Fruit fly (Drosophila melanogaster) whole organism, embryonic: ENCODE measurements around the gene CG33158.

Experiments used
- Antp ChIP-seq: fragments of 200-800 bp; sonication (Bioruptor generic); optimal IDR thresholded peaks from 3 replicates; lab custom pipeline; 2016; ENCODE audit warnings: missing biosample characterization, missing genetic modification characterization
- CG1024 ChIP-seq: fragments of 200-800 bp; sonication (Bioruptor generic); IDR thresholded peaks from 2 replicates; pipeline ENCODE4 v1.3.6; 2022; ENCODE audit warnings: missing biosample characterization, missing genetic modification characterization
- CG10431 ChIP-seq: fragments of 200-800 bp; sonication (Bioruptor generic); optimal IDR thresholded peaks from 3 replicates; lab custom pipeline; 2018; ENCODE audit warnings: missing biosample characterization, mild to moderate bottlenecking, missing genetic modification characterization
- CG10959 ChIP-seq: fragments of 200-800 bp; sonication (Bioruptor generic); IDR thresholded peaks from 2 replicates; pipeline ENCODE4 v1.3.6; 2022; ENCODE audit warnings: missing biosample characterization, missing genetic modification characterization
- CG14014 ChIP-seq: fragments of 200-800 bp; sonication (Bioruptor generic); IDR thresholded peaks from 2 replicates; pipeline ENCODE4 v1.3.6; 2022; ENCODE audit warnings: missing biosample characterization, missing genetic modification characterization
- CG2120 ChIP-seq: fragments of 200-800 bp; sonication (Bioruptor generic); optimal IDR thresholded peaks from 3 replicates; lab custom pipeline; 2016; ENCODE audit warnings: missing biosample characterization, missing genetic modification characterization
- CG2678 ChIP-seq: fragments of 200-800 bp; sonication (Bioruptor generic); optimal IDR thresholded peaks from 3 replicates; lab custom pipeline; 2019; ENCODE audit warnings: missing biosample characterization, mild to moderate bottlenecking, missing genetic modification characterization, moderate library complexity
- CG2889 ChIP-seq: fragments of 200-800 bp; sonication (Bioruptor generic); IDR thresholded peaks from 3 replicates; pipeline ENCODE4 v1.3.6; 2022; ENCODE audit warnings: missing biosample characterization, missing genetic modification characterization
- CG30020 ChIP-seq: fragments of 200-800 bp; optimal IDR thresholded peaks from 2 replicates; lab custom pipeline; 2019; ENCODE audit warnings: missing biosample characterization, mild to moderate bottlenecking, missing genetic modification characterization, moderate library complexity
- CG31441 ChIP-seq: fragments of 200-800 bp; sonication (Bioruptor generic); IDR thresholded peaks from 2 replicates; pipeline ENCODE4 v1.3.6; 2022; ENCODE audit warnings: missing biosample characterization, missing genetic modification characterization
- CG33557 ChIP-seq: fragments of 200-800 bp; sonication (Bioruptor generic); optimal IDR thresholded peaks from 2 replicates; lab custom pipeline; 2019; ENCODE audit warnings: missing biosample characterization, mild to moderate bottlenecking, missing genetic modification characterization, moderate library complexity
- CG3407 ChIP-seq: fragments of 200-800 bp; sonication (Bioruptor generic); optimal IDR thresholded peaks from 2 replicates; lab custom pipeline; 2018; ENCODE audit warnings: missing biosample characterization, mild to moderate bottlenecking, missing genetic modification characterization
- CG3726 ChIP-seq: fragments of 200-800 bp; sonication (Bioruptor generic); IDR thresholded peaks from 3 replicates; pipeline ENCODE4, ENCODE4 v1.3.6; 2022; ENCODE audit warnings: missing biosample characterization, missing genetic modification characterization
- CG3995 ChIP-seq: fragments of 200-800 bp; sonication (Bioruptor generic); optimal IDR thresholded peaks from 3 replicates; lab custom pipeline; 2016; ENCODE audit warnings: missing biosample characterization, missing genetic modification characterization
- CG4282 ChIP-seq: fragments of 200-800 bp; sonication (Bioruptor generic); optimal IDR thresholded peaks from 2 replicates; lab custom pipeline; 2016; ENCODE audit warnings: missing biosample characterization, missing genetic modification characterization
- CG4424 ChIP-seq: fragments of 200-800 bp; sonication (Bioruptor generic); optimal IDR thresholded peaks from 3 replicates; lab custom pipeline; 2016; ENCODE audit warnings: missing biosample characterization, missing genetic modification characterization
- CG7271 ChIP-seq: fragments of 200-800 bp; sonication (Bioruptor generic); optimal IDR thresholded peaks from 2 replicates; lab custom pipeline; 2018; ENCODE audit warnings: missing biosample characterization, mild to moderate bottlenecking, missing genetic modification characterization, moderate library complexity
- CG7786 ChIP-seq: fragments of 200-800 bp; sonication (Bioruptor generic); optimal IDR thresholded peaks from 2 replicates; lab custom pipeline; 2016; ENCODE audit warnings: missing biosample characterization, missing genetic modification characterization
- CG8281 ChIP-seq: fragments of 200-800 bp; sonication (Bioruptor generic); optimal IDR thresholded peaks from 2 replicates; lab custom pipeline; 2018; ENCODE audit warnings: missing biosample characterization, mild to moderate bottlenecking, missing genetic modification characterization, moderate library complexity
- CG8290 ChIP-seq, 3 experiments: fragments of 200-800 bp; sonication (Bioruptor generic); optimal IDR thresholded peaks; 2 replicates each; lab custom pipeline; 2016 to 2019; ENCODE audit warnings: missing biosample characterization in 3 of 3, missing genetic modification characterization in 3 of 3, mild to moderate bottlenecking in 2 of 3, moderate library complexity in 1 of 3
- CG9727 ChIP-seq: fragments of 200-800 bp; sonication (Bioruptor generic); optimal IDR thresholded peaks from 3 replicates; lab custom pipeline; 2017; ENCODE audit warnings: missing biosample characterization, mild to moderate bottlenecking, missing genetic modification characterization
- Dfd ChIP-seq, 2 experiments: fragments of >200 bp; optimal IDR thresholded peaks; 2 replicates each; lab custom pipeline; 2017; ENCODE audit warnings: missing biosample characterization in 2 of 2, missing genetic modification characterization in 2 of 2
- Hmx ChIP-seq: fragments of 200-800 bp; sonication (Bioruptor generic); optimal IDR thresholded peaks from 2 replicates; lab custom pipeline; 2016; ENCODE audit warnings: missing biosample characterization, missing genetic modification characterization
- Jarid2 ChIP-seq: fragments of 200-800 bp; sonication (Bioruptor generic); optimal IDR thresholded peaks from 3 replicates; lab custom pipeline; 2017; ENCODE audit warnings: mild to moderate bottlenecking, missing biosample characterization, missing genetic modification reagents, missing genetic modification characterization
- Mad ChIP-seq: fragments of 200-800 bp; sonication (Bioruptor generic); optimal IDR thresholded peaks from 2 replicates; lab custom pipeline; 2016; ENCODE audit warnings: missing biosample characterization, missing genetic modification characterization
- Meics ChIP-seq: fragments of 200-800 bp; sonication (Bioruptor generic); optimal IDR thresholded peaks from 2 replicates; lab custom pipeline; 2017; ENCODE audit warnings: missing biosample characterization, mild to moderate bottlenecking, missing genetic modification characterization
- Nf-YC ChIP-seq: fragments of 200-800 bp; optimal IDR thresholded peaks from 3 replicates; lab custom pipeline; 2019; ENCODE audit warnings: missing biosample characterization, mild to moderate bottlenecking, missing genetic modification characterization, moderate library complexity
- PHDP ChIP-seq: fragments of 200-800 bp; sonication (Bioruptor generic); optimal IDR thresholded peaks from 3 replicates; lab custom pipeline; 2018; ENCODE audit warnings: missing biosample characterization, mild to moderate bottlenecking, missing genetic modification characterization, moderate library complexity
- Pdp1 ChIP-seq, 2 experiments: fragments of 200-800 bp; sonication (Bioruptor generic); optimal IDR thresholded peaks; 3 replicates each; lab custom pipeline; 2016; ENCODE audit warnings: missing biosample characterization in 2 of 2, missing genetic modification characterization in 2 of 2, mild to moderate bottlenecking in 1 of 2, moderate library complexity in 1 of 2
- Six4 ChIP-seq: fragments of 200-800 bp; sonication (Bioruptor generic); optimal IDR thresholded peaks from 2 replicates; lab custom pipeline; 2016; ENCODE audit warnings: missing biosample characterization, missing genetic modification characterization
- Ssrp ChIP-seq: fragments of 200-800 bp; sonication (Bioruptor generic); optimal IDR thresholded peaks from 2 replicates; lab custom pipeline; 2018; ENCODE audit warnings: missing biosample characterization, mild to moderate bottlenecking, missing genetic modification characterization, moderate library complexity
- Taf1 ChIP-seq: fragments of 200-800 bp; sonication (Bioruptor generic); IDR thresholded peaks from 2 replicates; pipeline ENCODE4 v1.3.6; 2022; ENCODE audit warnings: missing biosample characterization, missing genetic modification characterization
- Trl ChIP-seq, 3 experiments: fragments of >200 bp in 2 of 3; fragments of 200-800 bp in 1 of 3; sonication (Bioruptor generic) in 1 of 3; optimal IDR thresholded peaks; 2 replicates in 1 of 3; 3 replicates in 2 of 3; lab custom pipeline; 2016 to 2017; ENCODE audit warnings: missing biosample characterization in 1 of 3, missing genetic modification characterization in 1 of 3
- Xbp1 ChIP-seq: fragments of 200-800 bp; sonication (Bioruptor generic); optimal IDR thresholded peaks from 3 replicates; lab custom pipeline; 2016; ENCODE audit warnings: missing biosample characterization, mild to moderate bottlenecking, missing genetic modification characterization
- aop ChIP-seq: fragments of 200-800 bp; sonication (Bioruptor generic); IDR thresholded peaks from 2 replicates; pipeline ENCODE4 v1.3.6; 2022; ENCODE audit warnings: missing biosample characterization, missing genetic modification characterization
- ara ChIP-seq: fragments of 200-800 bp; sonication (Bioruptor generic); IDR thresholded peaks from 2 replicates; pipeline ENCODE4 v1.3.6; 2022; ENCODE audit warnings: missing biosample characterization, missing genetic modification characterization
- cg ChIP-seq: fragments of 200-800 bp; sonication (Bioruptor generic); optimal IDR thresholded peaks from 3 replicates; lab custom pipeline; 2019; ENCODE audit warnings: missing biosample characterization, mild to moderate bottlenecking, missing genetic modification characterization, moderate library complexity
- fd102C ChIP-seq: fragments of 200-800 bp; sonication (Bioruptor generic); optimal IDR thresholded peaks from 2 replicates; lab custom pipeline; 2018; ENCODE audit warnings: missing biosample characterization, mild to moderate bottlenecking, missing genetic modification characterization, moderate library complexity
- fd96Cb ChIP-seq: fragments of 200-800 bp; sonication (Bioruptor generic); optimal IDR thresholded peaks from 2 replicates; lab custom pipeline; 2018; ENCODE audit warnings: missing biosample characterization, mild to moderate bottlenecking, missing genetic modification characterization, moderate library complexity
- fru ChIP-seq: fragments of >200 bp; optimal IDR thresholded peaks from 2 replicates; lab custom pipeline; 2017
- grau ChIP-seq: fragments of 200-800 bp; optimal IDR thresholded peaks from 3 replicates; lab custom pipeline; 2019; ENCODE audit warnings: missing biosample characterization, mild to moderate bottlenecking, missing genetic modification characterization, moderate library complexity
- gro ChIP-seq: fragments of 200-800 bp; sonication (Bioruptor generic); optimal IDR thresholded peaks from 2 replicates; lab custom pipeline; 2016; ENCODE audit warnings: missing biosample characterization, missing genetic modification characterization
- jigr1 ChIP-seq: fragments of 200-800 bp; sonication (Bioruptor generic); IDR thresholded peaks from 3 replicates; pipeline ENCODE4 v1.3.6; 2022; ENCODE audit warnings: missing biosample characterization, missing genetic modification characterization
- klu ChIP-seq: fragments of 200-800 bp; sonication (Bioruptor generic); IDR thresholded peaks from 2 replicates; pipeline ENCODE4 v1.3.6; 2022; ENCODE audit warnings: missing biosample characterization, missing genetic modification characterization
- mam ChIP-seq: fragments of 200-800 bp; sonication (Bioruptor generic); optimal IDR thresholded peaks from 3 replicates; lab custom pipeline; 2016; ENCODE audit warnings: missing biosample characterization, missing genetic modification characterization
- mirr ChIP-seq: fragments of 200-800 bp; sonication (Bioruptor generic); optimal IDR thresholded peaks from 3 replicates; lab custom pipeline; 2018; ENCODE audit warnings: missing biosample characterization, mild to moderate bottlenecking, missing genetic modification characterization
- pb ChIP-seq: fragments of 200-800 bp; sonication (Bioruptor generic); optimal IDR thresholded peaks from 3 replicates; lab custom pipeline; 2016; ENCODE audit warnings: missing biosample characterization, missing genetic modification characterization
- peb ChIP-seq: fragments of 200-800 bp; sonication (Bioruptor generic); IDR thresholded peaks from 2 replicates; pipeline ENCODE4 v1.3.6; 2022; ENCODE audit warnings: missing biosample characterization, missing genetic modification characterization
- slou ChIP-seq: fragments of 200-800 bp; sonication (Bioruptor generic); optimal IDR thresholded peaks from 3 replicates; lab custom pipeline; 2016; ENCODE audit warnings: missing biosample characterization, missing genetic modification characterization
- sob ChIP-seq: fragments of 200-800 bp; sonication (Bioruptor generic); IDR thresholded peaks from 2 replicates; pipeline ENCODE4 v1.3.6; 2022; ENCODE audit warnings: missing biosample characterization, missing genetic modification characterization
- twi ChIP-seq: fragments of 200-800 bp; optimal IDR thresholded peaks from 2 replicates; lab custom pipeline; 2019; ENCODE audit warnings: missing biosample characterization, mild to moderate bottlenecking, missing genetic modification characterization, moderate library complexity
- vnd ChIP-seq: fragments of 200-800 bp; sonication (Bioruptor generic); IDR thresholded peaks from 3 replicates; pipeline ENCODE4 v1.3.6; 2022; ENCODE audit warnings: missing biosample characterization, missing genetic modification characterization; ENCODE audit not compliant: partially characterized antibody

Gene CG33158

dm6 chr3L:16482167-16482566 lies 62.8 kb downstream of the CG33158 start (continued):
- no peak for TF ChIP-seq CG8290 (GFP tag; optimal IDR thresholded peaks at IDR 0.05; lab: Kevin White, UChicago)
- peak in 1 of 2 experiments; percentile 34 for TF ChIP-seq CG8290 (tag; optimal IDR thresholded peaks at IDR 0.05; lab: Kevin White, UChicago)
- no peak for TF ChIP-seq Jarid2 (GFP tag; lab: Kevin White, UChicago)
- TF ChIP-seq CG2678 (tag; lab: Kevin White, UChicago) = peak; percentile 46
- no peak for TF ChIP-seq pb (GFP tag; lab: Kevin White, UChicago)
- no peak for TF ChIP-seq mirr (GFP tag; lab: Kevin White, UChicago)
- TF ChIP-seq CG33557 (GFP tag; lab: Kevin White, UChicago) = no peak
- TF ChIP-seq aop (GFP tag; lab: Robert Waterston, UW) = no peak
- no peak for TF ChIP-seq CG8281 (tag; lab: Kevin White, UChicago)
- TF ChIP-seq sob (GFP tag; lab: Robert Waterston, UW) = no peak
- TF ChIP-seq CG4282 (GFP tag; lab: Kevin White, UChicago) = no peak
- no peak for TF ChIP-seq klu (GFP tag; lab: Robert Waterston, UW)
- peak; percentile 2 for TF ChIP-seq CG4424
- TF ChIP-seq Taf1 (GFP tag; lab: Robert Waterston, UW) = no peak
- no peak for TF ChIP-seq twi
- TF ChIP-seq Nf-YC (tag; lab: Kevin White, UChicago) = peak; percentile 14
- TF ChIP-seq mam (GFP tag; lab: Kevin White, UChicago) = no peak
- TF ChIP-seq grau (tag; lab: Kevin White, UChicago) = no peak
- no peak for TF ChIP-seq CG7271 (tag; lab: Kevin White, UChicago)
- TF ChIP-seq CG1024 (GFP tag; lab: Robert Waterston, UW) = no peak
- no peak for TF ChIP-seq CG14014 (GFP tag; lab: Robert Waterston, UW)
- no peak for TF ChIP-seq CG2889 (GFP tag; lab: Robert Waterston, UW)
- TF ChIP-seq peb (GFP tag; lab: Robert Waterston, UW) = no peak
- no peak for TF ChIP-seq CG3995
- TF ChIP-seq Pdp1 (GFP tag; optimal IDR thresholded peaks at IDR 0.05; lab: Kevin White, UChicago) = peak in 1 of 2 experiments; percentile 37
- no peak for TF ChIP-seq CG3407 (GFP tag; lab: Kevin White, UChicago)
- no peak for TF ChIP-seq Trl (optimal IDR thresholded peaks at IDR 0.05; lab: Kevin White, UChicago)
- no peak for TF ChIP-seq Trl (GFP tag; optimal IDR thresholded peaks at IDR 0.05; lab: Kevin White, UChicago)
- TF ChIP-seq CG10959 = no peak
- TF ChIP-seq Hmx (GFP tag; lab: Kevin White, UChicago) = no peak
- TF ChIP-seq fd96Cb (tag; lab: Kevin White, UChicago) = peak; percentile 28
- TF ChIP-seq fd102C (GFP tag; lab: Kevin White, UChicago) = no peak
- peak; percentile 5 for TF ChIP-seq Xbp1 (GFP tag; lab: Kevin White, UChicago)
- peak; percentile 30 for TF ChIP-seq Ssrp (tag; lab: Kevin White, UChicago)
- TF ChIP-seq fru = no peak
- TF ChIP-seq Dfd (GFP tag; optimal IDR thresholded peaks at IDR 0.05; lab: Kevin White, UChicago) = no peak
- TF ChIP-seq CG2120 (GFP tag; lab: Kevin White, UChicago) = no peak
- no peak for TF ChIP-seq gro (GFP tag; lab: Kevin White, UChicago)
- no peak for TF ChIP-seq jigr1 (GFP tag; lab: Robert Waterston, UW)
- TF ChIP-seq ara (GFP tag; lab: Robert Waterston, UW) = peak; percentile 52
- no peak for TF ChIP-seq CG30020 (tag; lab: Kevin White, UChicago)
- no peak for TF ChIP-seq Six4 (GFP tag; lab: Kevin White, UChicago)
- no peak for TF ChIP-seq Mad (GFP tag; lab: Kevin White, UChicago)
- no peak for TF ChIP-seq cg (GFP tag; lab: Kevin White, UChicago)
- peak; percentile 2 for TF ChIP-seq PHDP (tag; lab: Kevin White, UChicago)
- no peak for TF ChIP-seq CG3726
- no peak for TF ChIP-seq CG10431
- no peak for TF ChIP-seq CG9727 (GFP tag; lab: Kevin White, UChicago)
- no peak for TF ChIP-seq Antp (GFP tag; lab: Kevin White, UChicago)
- no peak for TF ChIP-seq CG7786 (GFP tag; lab: Kevin White, UChicago)
- peak; percentile 55; the same call in 1 of the 2 replicates for TF ChIP-seq CG31441 (GFP tag; lab: Robert Waterston, UW)
- no peak for TF ChIP-seq Meics (GFP tag; lab: Kevin White, UChicago)
- no peak for TF ChIP-seq slou
- TF ChIP-seq vnd (GFP tag; lab: Robert Waterston, UW) = no peak
